Fruit fly (Drosophila melanogaster): Measurements from ENCODE around the gene Pglym87.

dm6 chr3R:12239166-12239565, 6.6 kb upstream of the Pglym87 start, which contains the start of gene Cyp313a3:
- TF ChIP-seq Eip75B (GFP tag; optimal IDR thresholded peaks at IDR 0.05) (no peak), CG34406 (GFP tag; optimal IDR thresholded peaks at IDR 0.05) (no peak), Blimp-1 (GFP tag; optimal IDR thresholded peaks at IDR 0.05) (no peak)

All from whole organism, prepupa.